Fruit fly (Drosophila melanogaster): ENCODE data around the gene Raf.

DNA sequence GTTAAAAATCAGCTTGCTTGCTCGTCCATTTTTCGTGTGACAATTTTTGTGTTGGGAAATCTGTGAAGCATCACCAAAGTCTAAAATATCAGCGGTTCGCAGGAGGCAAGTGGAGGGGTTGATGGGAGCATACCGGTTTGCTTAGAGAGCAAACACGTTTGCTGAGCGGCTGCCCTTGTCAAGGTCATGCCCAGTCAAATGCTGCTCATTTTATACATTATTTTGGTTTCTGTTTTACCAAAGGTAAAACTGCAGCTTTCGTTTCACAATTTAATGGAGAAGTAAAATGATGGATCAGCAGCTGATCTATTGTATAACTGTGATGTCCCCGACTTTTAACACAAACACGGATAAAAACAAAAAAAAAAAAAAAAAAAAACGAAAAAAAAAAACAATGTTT is 67.1 kb downstream of the Raf start:
- TF ChIP-seq pan (optimal IDR thresholded peaks at IDR 0.05) (no peak), h (GFP tag; optimal IDR thresholded peaks at IDR 0.05) (no peak), brk (GFP tag; optimal IDR thresholded peaks at IDR 0.05) (no peak), CG32264 (GFP tag; optimal IDR thresholded peaks at IDR 0.05) (no peak), Hr83 (GFP tag; optimal IDR thresholded peaks at IDR 0.05; ENCODE audit: poor library complexity, severe bottlenecking) (no peak), dmrt93B (GFP tag; optimal IDR thresholded peaks at IDR 0.05) (no peak), foxo (GFP tag; optimal IDR thresholded peaks at IDR 0.05) (no peak), Myc (optimal IDR thresholded peaks at IDR 0.05) (no peak), lola (GFP tag; optimal IDR thresholded peaks at IDR 0.05) (no peak), rgr (GFP tag; optimal IDR thresholded peaks at IDR 0.05) (no peak), woc (GFP tag; optimal IDR thresholded peaks at IDR 0.05) (no peak)

All from whole organism, wandering third instar larva.